Worm (Caenorhabditis elegans) whole organism, midembryonic: ENCODE measurements around the gene F55A4.3.

Experiments used
- cog-1 ChIP-seq: sonication (generic microtip); optimal IDR thresholded peaks from 2 replicates; lab custom pipeline; 2016; ENCODE audit warnings: missing genetic modification characterization, missing compliant biosample characterization
- flt-1 ChIP-seq: fragments of 200-800 bp; sonication (Bioruptor generic); IDR thresholded peaks from 2 replicates; pipeline ENCODE4 v1.3.6; 2022; ENCODE audit warnings: missing genetic modification characterization, missing compliant biosample characterization
- klf-2 ChIP-seq: fragments of 200-800 bp; sonication (Bioruptor generic); conservative IDR thresholded peaks from 2 replicates; pipeline ENCODE4 v1.3.6; 2022; ENCODE audit warnings: missing genetic modification reagents, missing genetic modification characterization, missing compliant biosample characterization
- med-1 ChIP-seq: sonication (generic microtip); optimal IDR thresholded peaks from 2 replicates; lab custom pipeline; 2017; ENCODE audit warnings: missing genetic modification characterization, mild to moderate bottlenecking, missing compliant biosample characterization, antibody characterized with exemption, missing genetic modification reagents; ENCODE audit not compliant: insufficient read depth
- tab-1 ChIP-seq: fragments of 200-800 bp; sonication (Bioruptor generic); IDR thresholded peaks from 2 replicates; pipeline ENCODE4 v1.3.6; 2022; ENCODE audit warnings: missing genetic modification characterization, missing compliant biosample characterization
- ztf-23 ChIP-seq: fragments of 200-800 bp; sonication (Bioruptor generic); IDR thresholded peaks from 2 replicates; pipeline ENCODE4 v1.3.6; 2022; ENCODE audit warnings: missing genetic modification reagents, missing genetic modification characterization, missing compliant biosample characterization

DNA sequence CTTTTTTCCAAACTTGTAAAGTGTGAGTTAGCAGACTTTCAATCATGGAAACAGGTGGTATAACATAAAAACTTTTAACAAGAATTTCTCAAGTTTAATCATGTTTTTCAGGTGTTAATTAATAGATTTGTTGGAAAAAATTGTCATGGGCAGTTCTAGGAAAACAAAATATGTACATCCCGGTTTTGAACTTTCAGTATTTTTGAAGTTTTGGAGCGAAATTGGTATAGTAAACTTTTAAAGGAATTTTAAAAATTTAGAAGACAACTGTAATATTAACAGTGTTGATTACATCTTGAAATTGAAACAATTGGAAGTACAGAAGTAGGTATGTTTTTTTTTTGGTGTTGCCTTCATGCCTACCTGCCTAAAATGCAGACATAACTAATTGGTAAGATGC is 30.2 kb downstream of the F55A4.3 start:
- TF ChIP-seq tab-1 (GFP tag; lab: Robert Waterston, UW) = no peak
- no peak for TF ChIP-seq flt-1 (GFP tag; lab: Robert Waterston, UW)
- no peak for TF ChIP-seq med-1 (GFP tag; lab: Kevin White, UChicago)
- TF ChIP-seq cog-1 = no peak
- TF ChIP-seq ztf-23 (GFP tag; lab: Robert Waterston, UW) = no peak
- no peak for TF ChIP-seq klf-2 (GFP tag; lab: Robert Waterston, UW)
